Worm (Caenorhabditis elegans): ENCODE results near the gene nhr-20.

DNA sequence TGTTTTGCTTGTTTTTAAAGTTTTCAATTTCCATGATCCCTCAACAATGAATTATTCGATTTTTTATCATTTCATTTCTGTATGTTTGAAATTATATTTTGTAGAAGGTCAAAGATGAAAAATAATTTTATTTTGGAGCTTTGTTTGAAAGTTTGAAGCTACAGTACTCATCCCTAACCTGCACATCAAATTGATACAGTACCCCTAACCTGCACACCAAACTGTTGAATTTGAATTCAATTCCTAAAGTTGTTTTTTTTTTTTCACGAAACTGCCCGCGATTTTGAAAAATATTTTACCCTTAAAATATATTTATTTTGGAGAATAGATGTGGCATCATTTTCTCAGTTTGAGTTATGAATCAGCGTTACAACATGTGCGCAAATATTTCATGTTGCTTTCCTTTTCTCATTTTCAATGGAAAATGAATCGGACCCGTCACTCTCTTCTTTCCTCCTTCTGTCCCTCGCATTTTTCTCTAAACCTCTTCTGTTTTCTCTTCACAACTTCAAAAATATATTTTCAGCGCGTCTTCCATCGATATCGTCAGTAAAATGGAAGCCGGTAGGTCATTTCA is 27.2 kb downstream of the nhr-20 start, which contains the start of gene R74.8:
- no peak for TF ChIP-seq pha-4 (tag; optimal IDR thresholded peaks at IDR 0.05)
- TF ChIP-seq dmd-4 (tag; optimal IDR thresholded peaks at IDR 0.05; ENCODE audit: borderline replicate concordance): no peak
- TF ChIP-seq rnt-1 (tag; optimal IDR thresholded peaks at IDR 0.05): no peak
- no peak for TF ChIP-seq ceh-48 (tag; optimal IDR thresholded peaks at IDR 0.05)
- TF ChIP-seq nfya-1 (tag; optimal IDR thresholded peaks at IDR 0.05): no peak
- TF ChIP-seq ceh-31 (tag; optimal IDR thresholded peaks at IDR 0.05): no peak
- no peak for TF ChIP-seq pag-3 (tag; optimal IDR thresholded peaks at IDR 0.05; ENCODE audit: borderline replicate concordance)
- TF ChIP-seq hlh-30 (tag; optimal IDR thresholded peaks at IDR 0.05; ENCODE audit: insufficient read depth): no peak
- TF ChIP-seq ceh-6 (GFP tag; optimal IDR thresholded peaks at IDR 0.05): no peak
- TF ChIP-seq sdc-2 (tag; optimal IDR thresholded peaks at IDR 0.05): no peak
- no peak for TF ChIP-seq ceh-34 (tag; optimal IDR thresholded peaks at IDR 0.05)
- no peak for TF ChIP-seq hlh-15 (tag; optimal IDR thresholded peaks at IDR 0.05)
- no peak for TF ChIP-seq gmeb-2 (tag; optimal IDR thresholded peaks at IDR 0.05)
- TF ChIP-seq Y22D7AL.16 (tag; optimal IDR thresholded peaks at IDR 0.05): no peak

Data from whole organism, late embryonic.